Fruit fly (Drosophila melanogaster) whole organism, embryonic: Measurements from ENCODE around the gene glu.

Experiments used
- CG10979 ChIP-seq: fragments of 200-800 bp; sonication (Bioruptor generic); optimal IDR thresholded peaks from 2 replicates; lab custom pipeline; 2018; ENCODE audit warnings: missing biosample characterization, mild to moderate bottlenecking, missing genetic modification characterization, moderate library complexity
- CG11504 ChIP-seq: fragments of 200-800 bp; sonication (Bioruptor generic); optimal IDR thresholded peaks from 3 replicates; lab custom pipeline; 2019; ENCODE audit warnings: missing biosample characterization, mild to moderate bottlenecking, missing genetic modification characterization, moderate library complexity
- CG11696 ChIP-seq: fragments of 200-800 bp; sonication (Bioruptor generic); IDR thresholded peaks from 2 replicates; pipeline ENCODE4 v1.3.6; 2022; ENCODE audit warnings: missing biosample characterization, missing genetic modification characterization
- CG13287 ChIP-seq: fragments of 200-800 bp; sonication (Bioruptor generic); IDR thresholded peaks from 2 replicates; pipeline ENCODE4 v1.3.6; 2022; ENCODE audit warnings: missing biosample characterization, missing genetic modification characterization; ENCODE audit not compliant: partially characterized antibody
- CG13775 ChIP-seq: fragments of 200-800 bp; sonication (Bioruptor generic); optimal IDR thresholded peaks from 3 replicates; lab custom pipeline; 2017; ENCODE audit warnings: missing biosample characterization, mild to moderate bottlenecking, missing genetic modification characterization
- CG1529 ChIP-seq: fragments of 200-800 bp; sonication (Bioruptor generic); optimal IDR thresholded peaks from 3 replicates; lab custom pipeline; 2018; ENCODE audit warnings: missing biosample characterization, missing genetic modification characterization
- CG16779 ChIP-seq: fragments of 200-800 bp; sonication (Bioruptor generic); IDR thresholded peaks from 2 replicates; pipeline ENCODE4 v1.3.6; 2022; ENCODE audit warnings: missing biosample characterization, missing genetic modification characterization
- CG17385 ChIP-seq: fragments of 200-800 bp; sonication (Bioruptor generic); optimal IDR thresholded peaks from 3 replicates; lab custom pipeline; 2018; ENCODE audit warnings: missing biosample characterization, mild to moderate bottlenecking, missing genetic modification characterization
- CG17802 ChIP-seq: fragments of 200-800 bp; sonication (Bioruptor generic); optimal IDR thresholded peaks from 2 replicates; lab custom pipeline; 2018; ENCODE audit warnings: missing biosample characterization, mild to moderate bottlenecking, missing genetic modification characterization, moderate library complexity
- CG18599 ChIP-seq: fragments of 200-800 bp; sonication (Bioruptor generic); optimal IDR thresholded peaks from 3 replicates; lab custom pipeline; 2017; ENCODE audit warnings: missing biosample characterization, missing genetic modification characterization, mild to moderate bottlenecking, moderate library complexity, missing genetic modification reagents
- CG30403 ChIP-seq: fragments of 200-800 bp; sonication (Bioruptor generic); optimal IDR thresholded peaks from 3 replicates; lab custom pipeline; 2016; ENCODE audit warnings: missing biosample characterization, missing genetic modification characterization
- CG30431 ChIP-seq: fragments of 200-800 bp; sonication (Bioruptor generic); optimal IDR thresholded peaks from 2 replicates; lab custom pipeline; 2017; ENCODE audit warnings: missing biosample characterization, missing genetic modification characterization
- CG31365 ChIP-seq: fragments of 200-800 bp; sonication (Bioruptor generic); optimal IDR thresholded peaks from 2 replicates; lab custom pipeline; 2018; ENCODE audit warnings: missing biosample characterization, mild to moderate bottlenecking, missing genetic modification characterization
- CG3163 ChIP-seq: fragments of 200-800 bp; sonication (Bioruptor generic); optimal IDR thresholded peaks from 3 replicates; lab custom pipeline; 2016; ENCODE audit warnings: missing biosample characterization, missing genetic modification characterization
- CG4360 ChIP-seq: fragments of 200-800 bp; sonication (Bioruptor generic); IDR thresholded peaks from 2 replicates; pipeline ENCODE4 v1.3.6; 2022; ENCODE audit warnings: missing biosample characterization, missing genetic modification characterization
- CG4854 ChIP-seq: fragments of 200-800 bp; sonication (Bioruptor generic); optimal IDR thresholded peaks from 2 replicates; lab custom pipeline; 2016; ENCODE audit warnings: missing biosample characterization, missing genetic modification characterization, inconsistent platforms
- CG8290 ChIP-seq, 3 experiments: fragments of 200-800 bp; sonication (Bioruptor generic); optimal IDR thresholded peaks; 2 replicates each; lab custom pipeline; 2016 to 2019; ENCODE audit warnings: missing biosample characterization in 3 of 3, missing genetic modification characterization in 3 of 3, mild to moderate bottlenecking in 2 of 3, moderate library complexity in 1 of 3
- CG9797 ChIP-seq: fragments of 200-800 bp; sonication (Bioruptor generic); optimal IDR thresholded peaks from 3 replicates; lab custom pipeline; 2018; ENCODE audit warnings: missing biosample characterization, mild to moderate bottlenecking, missing genetic modification characterization
- CkIIα-i1 ChIP-seq: fragments of 200-800 bp; sonication (Bioruptor generic); IDR thresholded peaks from 2 replicates; pipeline ENCODE4 v1.3.6; 2022; ENCODE audit warnings: missing biosample characterization, missing genetic modification characterization
- Doc3 ChIP-seq: fragments of 200-800 bp; sonication (Bioruptor generic); IDR thresholded peaks from 3 replicates; pipeline ENCODE4 v1.3.6; 2022; ENCODE audit warnings: missing biosample characterization, missing genetic modification characterization; ENCODE audit not compliant: partially characterized antibody
- E2f1 ChIP-seq: fragments of 200-800 bp; sonication (Bioruptor generic); IDR thresholded peaks from 2 replicates; pipeline ENCODE4 v1.3.6; 2022; ENCODE audit warnings: missing biosample characterization, missing genetic modification characterization
- GATAe ChIP-seq: fragments of 200-800 bp; sonication (Bioruptor generic); conservative IDR thresholded peaks from 2 replicates; pipeline ENCODE4 v1.3.6; 2022; ENCODE audit warnings: missing biosample characterization, missing genetic modification characterization
- H15 ChIP-seq: fragments of 200-800 bp; sonication (Bioruptor generic); IDR thresholded peaks from 3 replicates; pipeline ENCODE4 v1.3.6; 2022; ENCODE audit warnings: missing biosample characterization, missing genetic modification characterization
- MBD-R2 ChIP-seq: fragments of 200-800 bp; sonication (Bioruptor generic); IDR thresholded peaks from 2 replicates; pipeline ENCODE4 v1.3.6; 2022; ENCODE audit warnings: missing biosample characterization, missing genetic modification characterization
- Max ChIP-seq: fragments of 200-800 bp; sonication (Bioruptor generic); optimal IDR thresholded peaks from 2 replicates; lab custom pipeline; 2016; ENCODE audit warnings: missing biosample characterization, mild to moderate bottlenecking, missing genetic modification characterization
- Mrtf ChIP-seq: fragments of 200-800 bp; sonication (Bioruptor generic); IDR thresholded peaks from 3 replicates; pipeline ENCODE4 v1.3.6; 2022; ENCODE audit warnings: missing biosample characterization, missing genetic modification characterization
- Myb ChIP-seq: fragments of 200-800 bp; sonication (Bioruptor generic); optimal IDR thresholded peaks from 2 replicates; lab custom pipeline; 2016; ENCODE audit warnings: missing biosample characterization, missing genetic modification characterization
- Taf1 ChIP-seq: fragments of 200-800 bp; sonication (Bioruptor generic); IDR thresholded peaks from 2 replicates; pipeline ENCODE4 v1.3.6; 2022; ENCODE audit warnings: missing biosample characterization, missing genetic modification characterization
- Tbp ChIP-seq: fragments of >200 bp; optimal IDR thresholded peaks from 2 replicates; lab custom pipeline; 2018; ENCODE audit warnings: missing biosample characterization, missing genetic modification characterization
- YL-1 ChIP-seq: fragments of 200-800 bp; sonication (Bioruptor generic); optimal IDR thresholded peaks from 3 replicates; lab custom pipeline; 2017; ENCODE audit warnings: missing biosample characterization, mild to moderate bottlenecking, missing genetic modification characterization
- ac ChIP-seq: fragments of 200-800 bp; sonication (Bioruptor generic); optimal IDR thresholded peaks from 3 replicates; lab custom pipeline; 2017; ENCODE audit warnings: missing biosample characterization, mild to moderate bottlenecking, missing genetic modification characterization
- ato ChIP-seq: fragments of 200-800 bp; sonication (Bioruptor generic); IDR thresholded peaks from 2 replicates; pipeline ENCODE4 v1.3.6; 2022; ENCODE audit warnings: missing biosample characterization, missing genetic modification characterization; ENCODE audit not compliant: partially characterized antibody
- cato ChIP-seq: fragments of 200-800 bp; sonication (Bioruptor generic); optimal IDR thresholded peaks from 2 replicates; lab custom pipeline; 2016; ENCODE audit warnings: missing biosample characterization, missing genetic modification characterization, borderline replicate concordance
- danr ChIP-seq: fragments of 200-800 bp; sonication (Bioruptor generic); IDR thresholded peaks from 2 replicates; pipeline ENCODE4 v1.3.6; 2022; ENCODE audit warnings: missing biosample characterization, missing genetic modification characterization
- eve ChIP-seq, 2 experiments: fragments of >200 bp; optimal IDR thresholded peaks; 2 replicates each; lab custom pipeline; 2017; ENCODE audit warnings: missing biosample characterization in 2 of 2, missing genetic modification characterization in 2 of 2
- fu2 ChIP-seq: fragments of 200-800 bp; sonication (Bioruptor generic); optimal IDR thresholded peaks from 2 replicates; lab custom pipeline; 2016; ENCODE audit warnings: missing biosample characterization, missing genetic modification characterization
- knrl ChIP-seq: fragments of 200-800 bp; sonication (Bioruptor generic); IDR thresholded peaks from 3 replicates; pipeline ENCODE4 v1.3.6; 2022; ENCODE audit warnings: missing biosample characterization, missing genetic modification characterization; ENCODE audit not compliant: partially characterized antibody
- nau ChIP-seq: fragments of 200-800 bp; sonication (Bioruptor generic); optimal IDR thresholded peaks from 3 replicates; lab custom pipeline; 2017; ENCODE audit warnings: missing biosample characterization, mild to moderate bottlenecking, missing genetic modification characterization, missing genetic modification reagents
- nmo ChIP-seq: fragments of 200-800 bp; sonication (Bioruptor generic); optimal IDR thresholded peaks from 2 replicates; lab custom pipeline; 2018; ENCODE audit warnings: missing biosample characterization, mild to moderate bottlenecking, missing genetic modification characterization, moderate library complexity
- phol ChIP-seq: fragments of 200-800 bp; sonication (Bioruptor generic); optimal IDR thresholded peaks from 3 replicates; lab custom pipeline; 2018; ENCODE audit warnings: missing biosample characterization, mild to moderate bottlenecking, missing genetic modification characterization, moderate library complexity
- pros ChIP-seq: fragments of 200-800 bp; sonication (Bioruptor generic); optimal IDR thresholded peaks from 3 replicates; lab custom pipeline; 2019; ENCODE audit warnings: missing biosample characterization, mild to moderate bottlenecking, missing genetic modification characterization, moderate library complexity
- sim ChIP-seq: fragments of 200-800 bp; sonication (Bioruptor generic); IDR thresholded peaks from 2 replicates; pipeline ENCODE4 v1.3.6; 2022; ENCODE audit warnings: missing biosample characterization, missing genetic modification characterization
- tgo ChIP-seq: fragments of 200-800 bp; sonication (Bioruptor generic); IDR thresholded peaks from 3 replicates; pipeline ENCODE4 v1.3.6; 2022; ENCODE audit warnings: missing biosample characterization, missing genetic modification characterization
- tna ChIP-seq: fragments of 200-800 bp; sonication (Bioruptor generic); IDR thresholded peaks from 2 replicates; pipeline ENCODE4 v1.3.6; 2022; ENCODE audit warnings: missing biosample characterization, missing genetic modification characterization; ENCODE audit not compliant: partially characterized antibody
- trem ChIP-seq: fragments of 200-800 bp; optimal IDR thresholded peaks from 3 replicates; lab custom pipeline; 2019; ENCODE audit warnings: missing biosample characterization, mild to moderate bottlenecking, missing genetic modification characterization, moderate library complexity
- unc-4 ChIP-seq: fragments of 200-800 bp; sonication (Bioruptor generic); IDR thresholded peaks from 2 replicates; pipeline ENCODE4 v1.3.6; 2022; ENCODE audit warnings: missing biosample characterization, missing genetic modification characterization; ENCODE audit not compliant: partially characterized antibody
- unpg ChIP-seq: fragments of 200-800 bp; sonication (Bioruptor generic); optimal IDR thresholded peaks from 3 replicates; lab custom pipeline; 2018; ENCODE audit warnings: missing biosample characterization, mild to moderate bottlenecking, missing genetic modification characterization, moderate library complexity
- yki ChIP-seq: fragments of >200 bp; optimal IDR thresholded peaks from 3 replicates; lab custom pipeline; 2018

The glu gene

DNA sequence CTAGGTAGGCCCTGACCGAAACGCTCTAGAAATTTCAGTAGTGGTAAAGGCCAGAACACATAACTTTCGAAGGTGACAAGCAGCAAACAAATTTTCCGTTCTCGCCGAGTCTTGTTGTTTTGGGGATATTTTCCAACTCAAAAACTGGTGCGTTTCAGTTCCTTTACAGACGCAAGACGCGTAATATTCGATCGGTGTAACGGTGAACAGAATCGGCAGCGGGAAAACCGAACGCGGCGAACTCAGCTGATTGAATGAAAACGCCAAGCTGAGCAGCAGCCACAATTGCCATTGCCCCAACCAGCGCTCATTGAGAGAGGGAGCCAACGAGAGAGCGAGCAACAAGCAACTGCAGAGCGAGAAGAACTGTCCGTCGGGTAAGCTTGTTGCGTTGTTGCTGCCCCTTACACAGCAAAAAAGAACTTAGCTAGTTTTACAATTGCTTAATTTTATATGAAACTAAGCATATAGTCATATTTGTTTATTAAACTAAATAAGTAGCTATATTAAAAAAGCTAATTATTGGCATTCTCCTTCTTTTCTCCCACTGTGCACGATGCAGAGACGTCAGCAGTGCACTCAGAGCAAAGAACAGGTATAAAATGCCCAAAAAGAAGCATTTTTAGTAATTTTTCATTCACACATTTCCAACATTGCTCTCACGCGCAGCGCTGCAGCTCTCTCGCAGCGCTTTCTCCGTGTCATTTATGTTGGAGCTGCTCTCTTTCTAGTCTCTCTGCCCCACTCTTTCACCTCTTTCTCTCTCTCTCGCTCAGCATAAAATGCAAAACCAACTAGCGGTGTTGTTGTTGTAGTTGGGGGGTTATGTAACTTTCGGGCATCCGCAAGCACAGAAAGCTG, 22.1 kb downstream of the glu start, which contains the start of the genes Cyt-c-d and CG31808 (continued):
- TF ChIP-seq YL-1 (GFP tag; lab: Kevin White, UChicago) (peak; percentile 90), CG3163 (GFP tag; lab: Kevin White, UChicago) (peak; percentile 60), knrl (GFP tag; lab: Robert Waterston, UW) (no peak), trem (tag; lab: Kevin White, UChicago) (peak; percentile 92), Tbp (GFP tag; lab: Kevin White, UChicago) (no peak), nau (GFP tag; lab: Kevin White, UChicago) (peak; percentile 98), CG18599 (GFP tag; lab: Kevin White, UChicago) (peak; percentile 97), ac (GFP tag; lab: Kevin White, UChicago) (peak; percentile 79), E2f1 (peak; percentile 97), CG17385 (peak; percentile 94), GATAe (GFP tag; lab: Robert Waterston, UW) (peak; percentile 86), CG16779 (GFP tag; lab: Robert Waterston, UW) (peak; percentile 82), fu2 (GFP tag; lab: Kevin White, UChicago) (peak; percentile 83), CkIIα-i1 (GFP tag; lab: Robert Waterston, UW) (peak; percentile 81), CG9797 (GFP tag; lab: Kevin White, UChicago) (peak; percentile 33), eve (GFP tag; optimal IDR thresholded peaks at IDR 0.05; lab: Kevin White, UChicago) (peak in 1 of 2 experiments; percentile 99), Myb (GFP tag; lab: Kevin White, UChicago) (peak; percentile 71), nmo (GFP tag; lab: Kevin White, UChicago) (peak; percentile 98), ato (no peak), Taf1 (GFP tag; lab: Robert Waterston, UW) (peak; percentile 80), CG13775 (peak; percentile 97), Max (GFP tag; lab: Kevin White, UChicago) (peak; percentile 95), tna (no peak; the same call in 1 of the 2 replicates), yki (peak; percentile 77), CG4854 (GFP tag; lab: Kevin White, UChicago) (peak; percentile 92), CG11504 (tag; lab: Kevin White, UChicago) (peak; percentile 97), unc-4 (no peak), pros (GFP tag; lab: Kevin White, UChicago) (peak; percentile 59), CG8290 (GFP tag; optimal IDR thresholded peaks at IDR 0.05; lab: Kevin White, UChicago) (peak; percentile 88), CG8290 (tag; optimal IDR thresholded peaks at IDR 0.05; lab: Kevin White, UChicago) (peak; percentile 84 to 93), CG1529 (GFP tag; lab: Kevin White, UChicago) (peak; percentile 98), CG4360 (GFP tag; lab: Robert Waterston, UW) (peak; percentile 84), H15 (GFP tag; lab: Robert Waterston, UW) (peak; percentile 98), tgo (GFP tag; lab: Robert Waterston, UW) (peak; percentile 97), CG13287 (GFP tag; lab: Robert Waterston, UW) (peak; percentile 16; the same call in 1 of the 2 replicates), CG17802 (tag; lab: Kevin White, UChicago) (peak; percentile 87), phol (tag; lab: Kevin White, UChicago) (peak; percentile 97), CG11696 (GFP tag; lab: Robert Waterston, UW) (peak; percentile 87), MBD-R2 (GFP tag; lab: Robert Waterston, UW) (peak; percentile 86), CG31365 (tag; lab: Kevin White, UChicago) (peak; percentile 72), CG30431 (peak; percentile 94), unpg (peak; percentile 98), CG30403 (peak; percentile 98), cato (GFP tag; lab: Kevin White, UChicago) (peak; percentile 95), Doc3 (GFP tag; lab: Robert Waterston, UW) (no peak), sim (peak; percentile 93), Mrtf (GFP tag; lab: Robert Waterston, UW) (peak; percentile 96), danr (GFP tag; lab: Robert Waterston, UW) (peak; percentile 93), CG10979 (tag; lab: Kevin White, UChicago) (peak; percentile 98)
